Fruit fly (Drosophila melanogaster) whole organism, embryonic: Measurements from ENCODE around the gene CG7966.

Experiments
- Asciz ChIP-seq: fragments of 200-800 bp; sonication (Bioruptor generic); optimal IDR thresholded peaks from 2 replicates; lab custom pipeline; 2017; ENCODE audit warnings: missing biosample characterization, mild to moderate bottlenecking, missing genetic modification characterization, missing genetic modification reagents
- B-H1 ChIP-seq: fragments of 200-800 bp; sonication (Bioruptor generic); IDR thresholded peaks from 3 replicates; pipeline ENCODE4 v1.3.6; 2022; ENCODE audit warnings: missing biosample characterization, missing genetic modification characterization
- BtbVII ChIP-seq: fragments of 200-800 bp; sonication (Bioruptor generic); optimal IDR thresholded peaks from 3 replicates; lab custom pipeline; 2017; ENCODE audit warnings: missing biosample characterization, mild to moderate bottlenecking, missing genetic modification characterization
- Bteb2 ChIP-seq: fragments of 200-800 bp; sonication (Bioruptor generic); optimal IDR thresholded peaks from 2 replicates; lab custom pipeline; 2016; ENCODE audit warnings: missing biosample characterization, missing genetic modification characterization
- CG10959 ChIP-seq: fragments of 200-800 bp; sonication (Bioruptor generic); IDR thresholded peaks from 2 replicates; pipeline ENCODE4 v1.3.6; 2022; ENCODE audit warnings: missing biosample characterization, missing genetic modification characterization
- CG12236 ChIP-seq: fragments of 200-800 bp; sonication (Bioruptor generic); optimal IDR thresholded peaks from 2 replicates; lab custom pipeline; 2016; ENCODE audit warnings: missing biosample characterization, missing genetic modification characterization
- CG15479 ChIP-seq: fragments of 200-800 bp; sonication (Bioruptor generic); optimal IDR thresholded peaks from 3 replicates; lab custom pipeline; 2019; ENCODE audit warnings: missing biosample characterization, mild to moderate bottlenecking, missing genetic modification characterization, moderate library complexity
- CG3065 ChIP-seq: fragments of 200-800 bp; sonication (Bioruptor generic); optimal IDR thresholded peaks from 2 replicates; lab custom pipeline; 2016; ENCODE audit warnings: missing biosample characterization, missing genetic modification characterization
- CG31441 ChIP-seq: fragments of 200-800 bp; sonication (Bioruptor generic); IDR thresholded peaks from 2 replicates; pipeline ENCODE4 v1.3.6; 2022; ENCODE audit warnings: missing biosample characterization, missing genetic modification characterization
- CG32532 ChIP-seq: fragments of 200-800 bp; sonication (Bioruptor generic); IDR thresholded peaks from 2 replicates; pipeline ENCODE4 v1.3.6; 2022; ENCODE audit warnings: missing biosample characterization, missing genetic modification characterization
- CG3726 ChIP-seq: fragments of 200-800 bp; sonication (Bioruptor generic); IDR thresholded peaks from 3 replicates; pipeline ENCODE4, ENCODE4 v1.3.6; 2022; ENCODE audit warnings: missing biosample characterization, missing genetic modification characterization
- CG4282 ChIP-seq: fragments of 200-800 bp; sonication (Bioruptor generic); optimal IDR thresholded peaks from 2 replicates; lab custom pipeline; 2016; ENCODE audit warnings: missing biosample characterization, missing genetic modification characterization
- CG43689 ChIP-seq: fragments of 200-800 bp; sonication (Bioruptor generic); IDR thresholded peaks from 2 replicates; pipeline ENCODE4 v1.3.6; 2022; ENCODE audit warnings: missing biosample characterization, missing genetic modification characterization
- CG6683 ChIP-seq: fragments of 200-800 bp; sonication (Bioruptor generic); optimal IDR thresholded peaks from 2 replicates; lab custom pipeline; 2017; ENCODE audit warnings: missing biosample characterization, mild to moderate bottlenecking, missing genetic modification characterization, missing genetic modification reagents
- CG7745 ChIP-seq: fragments of 200-800 bp; sonication (Bioruptor generic); optimal IDR thresholded peaks from 2 replicates; lab custom pipeline; 2018; ENCODE audit warnings: missing biosample characterization, mild to moderate bottlenecking, missing genetic modification characterization, moderate library complexity
- CG7928 ChIP-seq: fragments of 200-800 bp; sonication (Bioruptor generic); optimal IDR thresholded peaks from 2 replicates; lab custom pipeline; 2017; ENCODE audit warnings: missing biosample characterization, mild to moderate bottlenecking, missing genetic modification characterization
- CG7963 ChIP-seq: fragments of 200-800 bp; sonication (Bioruptor generic); IDR thresholded peaks from 3 replicates; pipeline ENCODE4 v1.3.6; 2022; ENCODE audit warnings: missing biosample characterization, missing genetic modification characterization; ENCODE audit not compliant: partially characterized antibody
- CG8924 ChIP-seq: fragments of 200-800 bp; optimal IDR thresholded peaks from 3 replicates; lab custom pipeline; 2019; ENCODE audit warnings: missing biosample characterization, mild to moderate bottlenecking, missing genetic modification characterization, moderate library complexity
- CG9609 ChIP-seq: fragments of 200-800 bp; sonication (Bioruptor generic); optimal IDR thresholded peaks from 3 replicates; lab custom pipeline; 2016; ENCODE audit warnings: missing biosample characterization, missing genetic modification characterization
- CoRest ChIP-seq: fragments of 200-800 bp; sonication (Bioruptor generic); optimal IDR thresholded peaks from 3 replicates; lab custom pipeline; 2018; ENCODE audit warnings: missing biosample characterization, mild to moderate bottlenecking, missing genetic modification characterization, moderate library complexity
- Doc3 ChIP-seq: fragments of 200-800 bp; sonication (Bioruptor generic); IDR thresholded peaks from 3 replicates; pipeline ENCODE4 v1.3.6; 2022; ENCODE audit warnings: missing biosample characterization, missing genetic modification characterization; ENCODE audit not compliant: partially characterized antibody
- Drgx ChIP-seq: fragments of 200-800 bp; sonication (Bioruptor generic); IDR thresholded peaks from 2 replicates; pipeline ENCODE4 v1.3.6; 2022; ENCODE audit warnings: missing biosample characterization, missing genetic modification characterization
- Hr78 ChIP-seq, 2 experiments: fragments of 200-800 bp in 1 of 2; fragments of >200 bp in 1 of 2; sonication (Bioruptor generic) in 1 of 2; optimal IDR thresholded peaks; 2 replicates each; lab custom pipeline; 2017 to 2019; ENCODE audit warnings: missing biosample characterization in 2 of 2, missing genetic modification characterization in 2 of 2, mild to moderate bottlenecking in 1 of 2, moderate library complexity in 1 of 2
- Meics ChIP-seq: fragments of 200-800 bp; sonication (Bioruptor generic); optimal IDR thresholded peaks from 2 replicates; lab custom pipeline; 2017; ENCODE audit warnings: missing biosample characterization, mild to moderate bottlenecking, missing genetic modification characterization
- Mrtf ChIP-seq: fragments of 200-800 bp; sonication (Bioruptor generic); IDR thresholded peaks from 3 replicates; pipeline ENCODE4 v1.3.6; 2022; ENCODE audit warnings: missing biosample characterization, missing genetic modification characterization
- Rx ChIP-seq: fragments of 200-800 bp; sonication (Bioruptor generic); IDR thresholded peaks from 2 replicates; pipeline ENCODE4 v1.3.6; 2022; ENCODE audit warnings: missing biosample characterization, missing genetic modification characterization
- Sry-δ ChIP-seq: fragments of 200-800 bp; sonication (Bioruptor generic); optimal IDR thresholded peaks from 2 replicates; lab custom pipeline; 2016; ENCODE audit warnings: missing biosample characterization, missing genetic modification characterization
- Trl ChIP-seq, 3 experiments: fragments of >200 bp in 2 of 3; fragments of 200-800 bp in 1 of 3; sonication (Bioruptor generic) in 1 of 3; optimal IDR thresholded peaks; 2 replicates in 1 of 3; 3 replicates in 2 of 3; lab custom pipeline; 2016 to 2017; ENCODE audit warnings: missing biosample characterization in 1 of 3, missing genetic modification characterization in 1 of 3
- Vsx1 ChIP-seq: fragments of 200-800 bp; sonication (Bioruptor generic); optimal IDR thresholded peaks from 2 replicates; lab custom pipeline; 2017; ENCODE audit warnings: missing biosample characterization, mild to moderate bottlenecking, missing genetic modification characterization, missing genetic modification reagents
- bsh ChIP-seq, 2 experiments: fragments of 200-800 bp; sonication (Bioruptor generic); optimal IDR thresholded peaks; 2 replicates each; lab custom pipeline; 2017 to 2018; ENCODE audit warnings: mild to moderate bottlenecking in 2 of 2, missing biosample characterization in 2 of 2, missing genetic modification characterization in 2 of 2, moderate library complexity in 1 of 2
- cad ChIP-seq: fragments of >200 bp; optimal IDR thresholded peaks from 2 replicates; lab custom pipeline; 2017; ENCODE audit warnings: missing biosample characterization, missing genetic modification characterization
- dmrt11E ChIP-seq: fragments of 200-800 bp; sonication (Bioruptor generic); optimal IDR thresholded peaks from 3 replicates; lab custom pipeline; 2018; ENCODE audit warnings: missing biosample characterization, mild to moderate bottlenecking, missing genetic modification characterization, moderate library complexity
- dmrt99B ChIP-seq: fragments of 200-800 bp; sonication (Bioruptor generic); optimal IDR thresholded peaks from 2 replicates; lab custom pipeline; 2018; ENCODE audit warnings: missing biosample characterization, mild to moderate bottlenecking, missing genetic modification characterization, moderate library complexity
- dysf ChIP-seq: fragments of 200-800 bp; sonication (Bioruptor generic); IDR thresholded peaks from 3 replicates; pipeline ENCODE4 v1.3.6; 2022; ENCODE audit warnings: missing biosample characterization, missing genetic modification characterization
- gem ChIP-seq: fragments of 200-800 bp; sonication (Bioruptor generic); optimal IDR thresholded peaks from 2 replicates; lab custom pipeline; 2019; ENCODE audit warnings: missing biosample characterization, mild to moderate bottlenecking, missing genetic modification characterization, moderate library complexity
- hth ChIP-seq: fragments of >200 bp; optimal IDR thresholded peaks from 2 replicates; lab custom pipeline; 2017; ENCODE audit warnings: inconsistent platforms
- insv ChIP-seq, 2 experiments: fragments of 200-800 bp; sonication (Bioruptor generic); optimal IDR thresholded peaks; 3 replicates each; lab custom pipeline; 2016 to 2018; ENCODE audit warnings: missing biosample characterization in 2 of 2, missing genetic modification characterization in 2 of 2
- jing ChIP-seq: fragments of 200-800 bp; sonication (Bioruptor generic); optimal IDR thresholded peaks from 2 replicates; lab custom pipeline; 2018; ENCODE audit warnings: missing biosample characterization, mild to moderate bottlenecking, missing genetic modification characterization
- klu ChIP-seq: fragments of 200-800 bp; sonication (Bioruptor generic); IDR thresholded peaks from 2 replicates; pipeline ENCODE4 v1.3.6; 2022; ENCODE audit warnings: missing biosample characterization, missing genetic modification characterization
- kni ChIP-seq: fragments of 200-800 bp; sonication (Bioruptor generic); optimal IDR thresholded peaks from 3 replicates; lab custom pipeline; 2017; ENCODE audit warnings: mild to moderate bottlenecking, missing biosample characterization, missing genetic modification reagents, missing genetic modification characterization
- nerfin-1 ChIP-seq: fragments of 200-800 bp; sonication (Bioruptor generic); optimal IDR thresholded peaks from 3 replicates; lab custom pipeline; 2019; ENCODE audit warnings: missing biosample characterization, mild to moderate bottlenecking, missing genetic modification characterization, moderate library complexity
- onecut ChIP-seq: fragments of 200-800 bp; sonication (Bioruptor generic); IDR thresholded peaks from 2 replicates; pipeline ENCODE4 v1.3.6; 2022; ENCODE audit warnings: missing biosample characterization, missing genetic modification characterization
- psq ChIP-seq: fragments of 200-800 bp; sonication (Bioruptor generic); optimal IDR thresholded peaks from 2 replicates; lab custom pipeline; 2017; ENCODE audit warnings: missing biosample characterization, missing genetic modification characterization
- pzg ChIP-seq: fragments of 200-800 bp; sonication (Bioruptor generic); optimal IDR thresholded peaks from 3 replicates; lab custom pipeline; 2018; ENCODE audit warnings: missing biosample characterization, mild to moderate bottlenecking, missing genetic modification characterization, moderate library complexity
- slbo ChIP-seq: fragments of 200-800 bp; sonication (Bioruptor generic); IDR thresholded peaks from 2 replicates; pipeline ENCODE4 v1.3.6; 2022; ENCODE audit warnings: missing biosample characterization, missing genetic modification characterization
- slou ChIP-seq: fragments of 200-800 bp; sonication (Bioruptor generic); optimal IDR thresholded peaks from 3 replicates; lab custom pipeline; 2016; ENCODE audit warnings: missing biosample characterization, missing genetic modification characterization
- tio ChIP-seq: fragments of 200-800 bp; sonication (Bioruptor generic); optimal IDR thresholded peaks from 2 replicates; lab custom pipeline; 2017; ENCODE audit warnings: missing biosample characterization, missing genetic modification characterization, inconsistent platforms
- tx ChIP-seq: fragments of 200-800 bp; sonication (Bioruptor generic); optimal IDR thresholded peaks from 2 replicates; lab custom pipeline; 2016; ENCODE audit warnings: missing biosample characterization, missing genetic modification characterization
- unc-4 ChIP-seq: fragments of 200-800 bp; sonication (Bioruptor generic); IDR thresholded peaks from 2 replicates; pipeline ENCODE4 v1.3.6; 2022; ENCODE audit warnings: missing biosample characterization, missing genetic modification characterization; ENCODE audit not compliant: partially characterized antibody
- zfh2 ChIP-seq: fragments of 200-800 bp; sonication (Bioruptor generic); optimal IDR thresholded peaks from 2 replicates; lab custom pipeline; 2016; ENCODE audit warnings: missing biosample characterization, missing genetic modification characterization

Gene CG7966

dm6 chr3R:13012351-13012750 lies 38.9 kb downstream of the CG7966 start (continued):
- TF ChIP-seq onecut (GFP tag; lab: Robert Waterston, UW) = peak; percentile 42; the same call in 1 of the 2 replicates
- peak; percentile 55 for TF ChIP-seq CoRest
- TF ChIP-seq CG32532 (GFP tag; lab: Robert Waterston, UW) = peak; percentile 68; the same call in 1 of the 2 replicates
- peak; percentile 54; the same call in 2 of the 3 replicates for TF ChIP-seq B-H1
- peak; percentile 21 for TF ChIP-seq tx
- no peak for TF ChIP-seq gem (tag; lab: Kevin White, UChicago)
- TF ChIP-seq Rx (GFP tag; lab: Robert Waterston, UW) = peak; percentile 62
- TF ChIP-seq CG15479 (GFP tag; lab: Kevin White, UChicago) = peak; percentile 91
- TF ChIP-seq bsh (GFP tag; optimal IDR thresholded peaks at IDR 0.05; lab: Kevin White, UChicago) = peak in 1 of 2 experiments; percentile 45
- TF ChIP-seq insv (GFP tag; optimal IDR thresholded peaks at IDR 0.05; lab: Kevin White, UChicago) = no peak
- TF ChIP-seq CG31441 (GFP tag; lab: Robert Waterston, UW) = no peak; the same call in 1 of the 2 replicates
- TF ChIP-seq CG10959 = no peak
- TF ChIP-seq klu (GFP tag; lab: Robert Waterston, UW) = peak; percentile 44; the same call in 1 of the 2 replicates
- TF ChIP-seq Trl (optimal IDR thresholded peaks at IDR 0.05; lab: Kevin White, UChicago) = peak; percentile 51 to 75
- peak; percentile 16 for TF ChIP-seq Trl (GFP tag; optimal IDR thresholded peaks at IDR 0.05; lab: Kevin White, UChicago)
- TF ChIP-seq CG7963 = no peak
- TF ChIP-seq dmrt99B (tag; lab: Kevin White, UChicago) = no peak
- no peak for TF ChIP-seq Doc3 (GFP tag; lab: Robert Waterston, UW)
- TF ChIP-seq Sry-δ (GFP tag; lab: Kevin White, UChicago) = peak; percentile 30
- TF ChIP-seq unc-4 = no peak
- TF ChIP-seq Meics = peak; percentile 59
- no peak for TF ChIP-seq CG7928 (GFP tag; lab: Kevin White, UChicago)
- no peak for TF ChIP-seq Vsx1 (GFP tag; lab: Kevin White, UChicago)
- TF ChIP-seq CG7745 (tag; lab: Kevin White, UChicago) = no peak
- peak; percentile 65 for TF ChIP-seq CG8924
- no peak for TF ChIP-seq hth (lab: Kevin White, UChicago)
- peak; percentile 49 for TF ChIP-seq dmrt11E (tag; lab: Kevin White, UChicago)
- peak; percentile 49 for TF ChIP-seq CG9609 (GFP tag; lab: Kevin White, UChicago)
- TF ChIP-seq Bteb2 = no peak
- no peak for TF ChIP-seq Asciz (GFP tag; lab: Kevin White, UChicago)
- no peak for TF ChIP-seq kni (GFP tag; lab: Kevin White, UChicago)
- no peak for TF ChIP-seq CG3726 (GFP tag; lab: Robert Waterston, UW)
- peak; percentile 84 for TF ChIP-seq slbo (GFP tag; lab: Robert Waterston, UW)
- peak; percentile 84 for TF ChIP-seq Drgx (GFP tag; lab: Robert Waterston, UW)
- no peak for TF ChIP-seq CG6683 (GFP tag; lab: Kevin White, UChicago)
- TF ChIP-seq psq (GFP tag; lab: Kevin White, UChicago) = no peak
- TF ChIP-seq pzg (GFP tag; lab: Kevin White, UChicago) = peak; percentile 18
- no peak for TF ChIP-seq CG12236 (GFP tag; lab: Kevin White, UChicago)
- no peak for TF ChIP-seq CG3065 (GFP tag; lab: Kevin White, UChicago)
- TF ChIP-seq slou (GFP tag; lab: Kevin White, UChicago) = no peak
- TF ChIP-seq Hr78 (GFP tag; optimal IDR thresholded peaks at IDR 0.05; lab: Kevin White, UChicago) = peak in 1 of 2 experiments; percentile 11
- peak; percentile 39 for TF ChIP-seq nerfin-1 (tag; lab: Kevin White, UChicago)
- TF ChIP-seq jing (GFP tag; lab: Kevin White, UChicago) = no peak
- peak; percentile 44 for TF ChIP-seq BtbVII
- peak; percentile 50; the same call in 1 of the 2 replicates for TF ChIP-seq CG43689 (GFP tag; lab: Robert Waterston, UW)
- TF ChIP-seq tio (GFP tag; lab: Kevin White, UChicago) = no peak
- TF ChIP-seq CG4282 (GFP tag; lab: Kevin White, UChicago) = peak; percentile 51
- TF ChIP-seq zfh2 (GFP tag; lab: Kevin White, UChicago) = peak; percentile 78
- TF ChIP-seq dysf (GFP tag; lab: Robert Waterston, UW) = peak; percentile 77
- 0 out of 3 replicates have a peak, but pooled peaks have one; percentile 23 for TF ChIP-seq Mrtf (GFP tag; lab: Robert Waterston, UW)
- TF ChIP-seq cad = no peak
